Fruit fly (Drosophila melanogaster) whole organism, embryonic: Measurements from ENCODE around the gene CG14277.
A peak's percentile ranks its signal among the peaks of the same experiment; 100 is the strongest.

ENCODE experiments used
- ATbp ChIP-seq: fragments of 200-800 bp; sonication (Bioruptor generic); optimal IDR thresholded peaks from 2 replicates; lab custom pipeline; 2017; ENCODE audit warnings: missing biosample characterization, mild to moderate bottlenecking, missing genetic modification characterization, missing genetic modification reagents
- Ada2b ChIP-seq: fragments of 200-800 bp; sonication (Bioruptor generic); IDR thresholded peaks from 2 replicates; pipeline ENCODE4 v1.3.6; 2022; ENCODE audit warnings: missing biosample characterization, missing genetic modification characterization
- B-H1 ChIP-seq: fragments of 200-800 bp; sonication (Bioruptor generic); IDR thresholded peaks from 3 replicates; pipeline ENCODE4 v1.3.6; 2022; ENCODE audit warnings: missing biosample characterization, missing genetic modification characterization
- Bgb ChIP-seq: fragments of 200-800 bp; sonication (Bioruptor generic); IDR thresholded peaks from 2 replicates; pipeline ENCODE4 v1.3.6; 2022; ENCODE audit warnings: missing biosample characterization, missing genetic modification characterization; ENCODE audit not compliant: partially characterized antibody
- CG10147 ChIP-seq: fragments of 200-800 bp; sonication (Bioruptor generic); optimal IDR thresholded peaks from 2 replicates; lab custom pipeline; 2019; ENCODE audit warnings: missing biosample characterization, mild to moderate bottlenecking, missing genetic modification characterization, moderate library complexity
- CG1024 ChIP-seq: fragments of 200-800 bp; sonication (Bioruptor generic); IDR thresholded peaks from 2 replicates; pipeline ENCODE4 v1.3.6; 2022; ENCODE audit warnings: missing biosample characterization, missing genetic modification characterization
- CG11696 ChIP-seq: fragments of 200-800 bp; sonication (Bioruptor generic); IDR thresholded peaks from 2 replicates; pipeline ENCODE4 v1.3.6; 2022; ENCODE audit warnings: missing biosample characterization, missing genetic modification characterization
- CG1233 ChIP-seq: fragments of 200-800 bp; sonication (Bioruptor generic); optimal IDR thresholded peaks from 4 replicates; lab custom pipeline; 2018; ENCODE audit warnings: missing biosample characterization, mild to moderate bottlenecking, missing genetic modification characterization
- CG12769 ChIP-seq: fragments of 200-800 bp; sonication (Bioruptor generic); optimal IDR thresholded peaks from 2 replicates; lab custom pipeline; 2019; ENCODE audit warnings: missing biosample characterization, mild to moderate bottlenecking, missing genetic modification characterization, moderate library complexity
- CG13424 ChIP-seq: fragments of 200-800 bp; sonication (Bioruptor generic); optimal IDR thresholded peaks from 2 replicates; lab custom pipeline; 2019; ENCODE audit warnings: missing biosample characterization, mild to moderate bottlenecking, missing genetic modification characterization, moderate library complexity
- CG14014 ChIP-seq: fragments of 200-800 bp; sonication (Bioruptor generic); IDR thresholded peaks from 2 replicates; pipeline ENCODE4 v1.3.6; 2022; ENCODE audit warnings: missing biosample characterization, missing genetic modification characterization
- CG15269 ChIP-seq: fragments of 200-800 bp; sonication (Bioruptor generic); optimal IDR thresholded peaks from 2 replicates; lab custom pipeline; 2018; ENCODE audit warnings: missing biosample characterization, mild to moderate bottlenecking, missing genetic modification characterization, moderate library complexity
- CG17359 ChIP-seq: fragments of 200-800 bp; sonication (Bioruptor generic); optimal IDR thresholded peaks from 3 replicates; lab custom pipeline; 2018; ENCODE audit warnings: missing biosample characterization, mild to moderate bottlenecking, missing genetic modification characterization, moderate library complexity
- CG2889 ChIP-seq: fragments of 200-800 bp; sonication (Bioruptor generic); IDR thresholded peaks from 3 replicates; pipeline ENCODE4 v1.3.6; 2022; ENCODE audit warnings: missing biosample characterization, missing genetic modification characterization
- CG30431 ChIP-seq: fragments of 200-800 bp; sonication (Bioruptor generic); optimal IDR thresholded peaks from 2 replicates; lab custom pipeline; 2017; ENCODE audit warnings: missing biosample characterization, missing genetic modification characterization
- CG32772 ChIP-seq: fragments of 200-800 bp; sonication (Bioruptor generic); IDR thresholded peaks from 2 replicates; pipeline ENCODE4 v1.3.6; 2022; ENCODE audit warnings: missing biosample characterization, missing genetic modification characterization
- CG3407 ChIP-seq: fragments of 200-800 bp; sonication (Bioruptor generic); optimal IDR thresholded peaks from 2 replicates; lab custom pipeline; 2018; ENCODE audit warnings: missing biosample characterization, mild to moderate bottlenecking, missing genetic modification characterization
- CG6272 ChIP-seq: fragments of 200-800 bp; sonication (Bioruptor generic); IDR thresholded peaks from 2 replicates; pipeline ENCODE4 v1.3.6; 2022; ENCODE audit warnings: missing biosample characterization, missing genetic modification characterization
- CG8924 ChIP-seq: fragments of 200-800 bp; optimal IDR thresholded peaks from 3 replicates; lab custom pipeline; 2019; ENCODE audit warnings: missing biosample characterization, mild to moderate bottlenecking, missing genetic modification characterization, moderate library complexity
- Dad ChIP-seq: fragments of 200-800 bp; sonication (Bioruptor generic); optimal IDR thresholded peaks from 3 replicates; lab custom pipeline; 2016; ENCODE audit warnings: missing biosample characterization, missing genetic modification characterization
- E2f1 ChIP-seq: fragments of 200-800 bp; sonication (Bioruptor generic); IDR thresholded peaks from 2 replicates; pipeline ENCODE4 v1.3.6; 2022; ENCODE audit warnings: missing biosample characterization, missing genetic modification characterization
- Eip74EF ChIP-seq, 2 experiments: fragments of 200-800 bp in 1 of 2; fragments of >200 bp in 1 of 2; sonication (Bioruptor generic) in 1 of 2; optimal IDR thresholded peaks; 2 replicates each; lab custom pipeline; 2017 to 2019; ENCODE audit warnings: missing biosample characterization in 2 of 2, missing genetic modification characterization in 2 of 2, mild to moderate bottlenecking in 1 of 2, moderate library complexity in 1 of 2
- Fer3 ChIP-seq: fragments of 200-800 bp; sonication (Bioruptor generic); optimal IDR thresholded peaks from 2 replicates; lab custom pipeline; 2018; ENCODE audit warnings: missing biosample characterization, mild to moderate bottlenecking, missing genetic modification characterization, moderate library complexity
- Hr51 ChIP-seq, 2 experiments: fragments of 200-800 bp; sonication (Bioruptor generic); optimal IDR thresholded peaks; 2 replicates in 1 of 2; 3 replicates in 1 of 2; lab custom pipeline; 2016 to 2018; ENCODE audit warnings: missing biosample characterization in 2 of 2, missing genetic modification characterization in 2 of 2, mild to moderate bottlenecking in 1 of 2, moderate library complexity in 1 of 2
- NFAT ChIP-seq: fragments of 200-800 bp; sonication (Bioruptor generic); IDR thresholded peaks from 2 replicates; pipeline ENCODE4 v1.3.6; 2022; ENCODE audit warnings: missing biosample characterization, missing genetic modification characterization
- Opbp ChIP-seq: fragments of 200-800 bp; sonication (Bioruptor generic); IDR thresholded peaks from 3 replicates; pipeline ENCODE4 v1.3.6; 2022; ENCODE audit warnings: missing biosample characterization, missing genetic modification characterization; ENCODE audit not compliant: partially characterized antibody
- Pdp1 ChIP-seq, 2 experiments: fragments of 200-800 bp; sonication (Bioruptor generic); optimal IDR thresholded peaks; 3 replicates each; lab custom pipeline; 2016; ENCODE audit warnings: missing biosample characterization in 2 of 2, missing genetic modification characterization in 2 of 2, mild to moderate bottlenecking in 1 of 2, moderate library complexity in 1 of 2
- Taf1 ChIP-seq: fragments of 200-800 bp; sonication (Bioruptor generic); IDR thresholded peaks from 2 replicates; pipeline ENCODE4 v1.3.6; 2022; ENCODE audit warnings: missing biosample characterization, missing genetic modification characterization
- Tbp ChIP-seq: fragments of >200 bp; optimal IDR thresholded peaks from 2 replicates; lab custom pipeline; 2018; ENCODE audit warnings: missing biosample characterization, missing genetic modification characterization
- amos ChIP-seq: fragments of 200-800 bp; sonication (Bioruptor generic); IDR thresholded peaks from 2 replicates; pipeline ENCODE4 v1.3.6; 2022; ENCODE audit warnings: missing biosample characterization, missing genetic modification characterization; ENCODE audit not compliant: partially characterized antibody
- disco-r ChIP-seq: fragments of 200-800 bp; sonication (Bioruptor generic); optimal IDR thresholded peaks from 2 replicates; lab custom pipeline; 2016; ENCODE audit warnings: missing biosample characterization, missing genetic modification characterization
- jigr1 ChIP-seq: fragments of 200-800 bp; sonication (Bioruptor generic); IDR thresholded peaks from 3 replicates; pipeline ENCODE4 v1.3.6; 2022; ENCODE audit warnings: missing biosample characterization, missing genetic modification characterization
- kah ChIP-seq: fragments of 200-800 bp; sonication (Bioruptor generic); optimal IDR thresholded peaks from 2 replicates; lab custom pipeline; 2018; ENCODE audit warnings: missing biosample characterization, mild to moderate bottlenecking, missing genetic modification characterization
- lab ChIP-seq: fragments of 200-800 bp; sonication (Bioruptor generic); optimal IDR thresholded peaks from 3 replicates; lab custom pipeline; 2017; ENCODE audit warnings: missing biosample characterization, missing genetic modification characterization, mild to moderate bottlenecking, moderate library complexity, missing genetic modification reagents
- lbe ChIP-seq: fragments of 200-800 bp; sonication (Bioruptor generic); optimal IDR thresholded peaks from 2 replicates; lab custom pipeline; 2016; ENCODE audit warnings: missing biosample characterization, mild to moderate bottlenecking, missing genetic modification characterization
- mirr ChIP-seq: fragments of 200-800 bp; sonication (Bioruptor generic); optimal IDR thresholded peaks from 3 replicates; lab custom pipeline; 2018; ENCODE audit warnings: missing biosample characterization, mild to moderate bottlenecking, missing genetic modification characterization
- nerfin-1 ChIP-seq: fragments of 200-800 bp; sonication (Bioruptor generic); optimal IDR thresholded peaks from 3 replicates; lab custom pipeline; 2019; ENCODE audit warnings: missing biosample characterization, mild to moderate bottlenecking, missing genetic modification characterization, moderate library complexity
- oc ChIP-seq: fragments of 200-800 bp; sonication (Bioruptor generic); optimal IDR thresholded peaks from 2 replicates; lab custom pipeline; 2018; ENCODE audit warnings: missing biosample characterization, mild to moderate bottlenecking, missing genetic modification characterization, moderate library complexity
- psq ChIP-seq: fragments of 200-800 bp; sonication (Bioruptor generic); optimal IDR thresholded peaks from 2 replicates; lab custom pipeline; 2017; ENCODE audit warnings: missing biosample characterization, missing genetic modification characterization
- scrt ChIP-seq: fragments of 200-800 bp; sonication (Bioruptor generic); optimal IDR thresholded peaks from 2 replicates; lab custom pipeline; 2018; ENCODE audit warnings: missing biosample characterization, mild to moderate bottlenecking, missing genetic modification characterization, moderate library complexity
- seq ChIP-seq: fragments of 200-800 bp; sonication (Bioruptor generic); IDR thresholded peaks from 2 replicates; pipeline ENCODE4 v1.3.6; 2022; ENCODE audit warnings: missing biosample characterization, missing genetic modification characterization
- sim ChIP-seq: fragments of 200-800 bp; sonication (Bioruptor generic); IDR thresholded peaks from 2 replicates; pipeline ENCODE4 v1.3.6; 2022; ENCODE audit warnings: missing biosample characterization, missing genetic modification characterization
- slp2 ChIP-seq: fragments of 200-800 bp; sonication (Bioruptor generic); optimal IDR thresholded peaks from 2 replicates; lab custom pipeline; 2016; ENCODE audit warnings: missing biosample characterization, missing genetic modification characterization
- sob ChIP-seq: fragments of 200-800 bp; sonication (Bioruptor generic); IDR thresholded peaks from 2 replicates; pipeline ENCODE4 v1.3.6; 2022; ENCODE audit warnings: missing biosample characterization, missing genetic modification characterization
- stwl ChIP-seq: fragments of 200-800 bp; sonication (Bioruptor generic); optimal IDR thresholded peaks from 3 replicates; lab custom pipeline; 2018; ENCODE audit warnings: missing biosample characterization, mild to moderate bottlenecking, missing genetic modification characterization, moderate library complexity
- vvl ChIP-seq: fragments of 200-800 bp; sonication (Bioruptor generic); IDR thresholded peaks from 2 replicates; pipeline ENCODE4 v1.3.6; 2022; ENCODE audit warnings: missing biosample characterization, missing genetic modification characterization

CG14277 gene

DNA sequence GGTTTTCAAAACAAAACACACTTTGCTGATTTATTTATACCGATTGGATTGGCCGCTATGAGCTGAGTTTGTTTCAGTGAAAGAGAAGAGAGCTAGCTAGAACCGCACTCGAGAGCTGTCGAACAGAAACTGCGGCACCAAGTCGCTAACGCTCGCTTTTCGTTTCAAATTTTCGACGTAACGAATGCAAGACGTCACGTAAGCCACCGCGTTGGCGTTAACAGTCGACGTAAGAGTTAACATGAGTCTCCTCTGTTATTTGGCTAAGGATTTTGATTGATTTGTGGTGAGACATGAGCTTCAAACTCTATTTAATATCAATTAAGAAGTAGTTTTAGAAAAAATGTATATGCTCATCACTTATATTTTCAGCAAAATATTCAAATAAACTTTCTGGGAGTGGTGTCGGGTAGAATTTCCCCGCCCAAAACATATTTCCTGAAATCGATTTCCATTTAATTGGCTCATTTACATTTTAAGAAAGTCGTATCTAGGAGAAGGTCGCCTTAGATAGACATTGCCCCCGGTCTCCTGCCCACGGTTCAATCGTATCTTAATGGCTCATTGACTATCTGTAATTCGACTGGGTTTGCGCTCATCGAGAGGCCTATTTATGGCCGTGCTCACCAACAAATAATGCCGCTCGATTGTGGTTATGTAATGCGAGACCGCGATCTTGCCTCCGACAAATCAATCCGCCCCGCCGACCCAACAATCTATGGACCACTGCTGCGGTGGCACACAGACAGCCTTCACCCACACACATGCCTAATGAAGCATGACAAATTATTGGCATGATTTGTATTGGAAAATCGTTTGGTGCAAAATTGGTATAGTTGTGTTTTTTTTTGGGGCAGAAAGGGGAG lies 15.3 kb downstream of the CG14277 start, which contains the start of gene CG8086 (continued):
- no peak for TF ChIP-seq slp2 (GFP tag; lab: Kevin White, UChicago)
- TF ChIP-seq CG8924 (tag; lab: Kevin White, UChicago) = no peak
- peak; percentile 15 for TF ChIP-seq CG12769 (tag; lab: Kevin White, UChicago)
- TF ChIP-seq CG32772 (GFP tag; lab: Robert Waterston, UW) = no peak
- no peak for TF ChIP-seq nerfin-1 (tag; lab: Kevin White, UChicago)
- no peak for TF ChIP-seq NFAT (GFP tag; lab: Robert Waterston, UW)
- peak; percentile 9; the same call in 1 of the 2 replicates for TF ChIP-seq Bgb (GFP tag; lab: Robert Waterston, UW)
- TF ChIP-seq CG15269 (tag; lab: Kevin White, UChicago) = no peak
- no peak for TF ChIP-seq E2f1 (GFP tag; lab: Robert Waterston, UW)
- TF ChIP-seq Tbp (GFP tag; lab: Kevin White, UChicago) = no peak
- TF ChIP-seq Pdp1 (GFP tag; optimal IDR thresholded peaks at IDR 0.05; lab: Kevin White, UChicago) = peak in 1 of 2 experiments; percentile 92

DNA sequence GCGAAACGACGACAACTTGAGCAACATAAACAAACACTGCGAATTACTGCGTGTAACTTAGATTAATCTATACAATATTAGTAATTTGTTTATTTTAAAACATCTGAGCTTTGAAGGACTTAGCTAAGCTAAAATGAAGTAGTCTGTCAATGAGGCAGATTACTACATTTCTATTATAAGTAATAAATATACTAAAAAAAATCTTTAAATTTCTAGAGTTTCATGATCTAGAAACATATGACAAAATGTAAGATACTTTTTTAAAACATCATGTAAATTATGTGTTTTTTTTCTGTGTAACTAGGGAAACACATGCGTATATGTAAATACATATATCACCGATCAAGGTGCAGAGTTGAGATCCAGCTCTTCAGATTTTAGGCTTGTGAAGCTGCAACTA lies 23.9 kb downstream of the CG14277 start:
- TF ChIP-seq kah (GFP tag; lab: Kevin White, UChicago) (peak; percentile 70), Fer3 (tag; lab: Kevin White, UChicago) (peak; percentile 58), CG1024 (GFP tag; lab: Robert Waterston, UW) (no peak), jigr1 (GFP tag; lab: Robert Waterston, UW) (no peak), Hr51 (GFP tag; optimal IDR thresholded peaks at IDR 0.05; lab: Kevin White, UChicago) (peak in 1 of 2 experiments; percentile 92), CG13424 (tag; lab: Kevin White, UChicago) (peak; percentile 85), sob (GFP tag; lab: Robert Waterston, UW) (0 out of 2 replicates have a peak, but pooled peaks have one; percentile 26), seq (GFP tag; lab: Robert Waterston, UW) (peak; percentile 66), CG11696 (0 out of 2 replicates have a peak, but pooled peaks have one; percentile 22), CG10147 (GFP tag; lab: Kevin White, UChicago) (peak; percentile 58), CG6272 (no peak), CG14014 (GFP tag; lab: Robert Waterston, UW) (0 out of 2 replicates have a peak, but pooled peaks have one; percentile 27), sim (GFP tag; lab: Robert Waterston, UW) (0 out of 2 replicates have a peak, but pooled peaks have one; percentile 21), oc (tag; lab: Kevin White, UChicago) (peak; percentile 9), ATbp (GFP tag; lab: Kevin White, UChicago) (peak; percentile 66), disco-r (GFP tag; lab: Kevin White, UChicago) (no peak), amos (no peak), stwl (tag; lab: Kevin White, UChicago) (no peak), Ada2b (GFP tag; lab: Robert Waterston, UW) (peak; percentile 47; the same call in 1 of the 2 replicates), CG30431 (GFP tag; lab: Kevin White, UChicago) (no peak), CG1233 (GFP tag; lab: Kevin White, UChicago) (peak; percentile 55), CG2889 (no peak; the same call in 2 of the 3 replicates), CG3407 (GFP tag; lab: Kevin White, UChicago) (peak; percentile 31), Dad (GFP tag; lab: Kevin White, UChicago) (no peak), Eip74EF (GFP tag; optimal IDR thresholded peaks at IDR 0.05; lab: Kevin White, UChicago) (peak in 1 of 2 experiments; percentile 74), lab (GFP tag; lab: Kevin White, UChicago) (peak; percentile 60), mirr (GFP tag; lab: Kevin White, UChicago) (no peak), nerfin-1 (tag; lab: Kevin White, UChicago) (peak; percentile 66), Opbp (GFP tag; lab: Robert Waterston, UW) (no peak), scrt (GFP tag; lab: Kevin White, UChicago) (peak; percentile 22), B-H1 (GFP tag; lab: Robert Waterston, UW) (peak; percentile 36; the same call in 1 of the 3 replicates), Taf1 (GFP tag; lab: Robert Waterston, UW) (no peak), lbe (no peak), CG17359 (tag; lab: Kevin White, UChicago) (peak; percentile 84), vvl (peak; percentile 66), psq (GFP tag; lab: Kevin White, UChicago) (no peak)
